Worm (Caenorhabditis elegans): ENCODE measurements around the gene C18E9.8.
A peak's percentile ranks its signal among the peaks of the same experiment; 100 is the strongest.

The C18E9.8 gene

DNA sequence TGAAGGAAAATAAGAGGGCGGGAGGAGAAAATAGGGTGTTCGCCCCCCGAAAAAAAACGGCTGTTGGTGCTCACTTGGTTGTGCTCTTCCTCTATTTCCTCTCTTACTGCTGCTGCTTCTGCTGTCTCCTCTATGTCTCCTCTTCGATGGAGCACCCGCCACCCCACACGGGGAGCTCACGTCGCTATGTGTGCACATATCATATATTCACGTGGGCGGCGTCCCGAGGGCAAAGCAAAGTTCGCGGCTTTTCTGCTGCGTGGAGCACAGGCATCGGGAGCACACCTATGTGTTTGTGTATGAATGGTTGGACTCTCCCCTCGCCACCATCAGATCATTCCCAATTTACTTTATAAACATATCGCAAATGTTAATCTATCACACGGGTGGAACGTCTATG lies 25.5 kb upstream of the C18E9.8 start (continued):
- no peak for TF ChIP-seq unc-30 (tag; optimal IDR thresholded peaks at IDR 0.05)
- peak; percentile 14 for TF ChIP-seq nhr-20 (tag; optimal IDR thresholded peaks at IDR 0.05)
- TF ChIP-seq efl-3 (GFP tag; optimal IDR thresholded peaks at IDR 0.05): no peak
- no peak for TF ChIP-seq ztf-4 (tag; optimal IDR thresholded peaks at IDR 0.05)
- no peak for TF ChIP-seq F16B12.6 (tag; optimal IDR thresholded peaks at IDR 0.05)
- no peak for TF ChIP-seq ceh-8 (GFP tag; optimal IDR thresholded peaks at IDR 0.05)
- TF ChIP-seq blmp-1 (tag; optimal IDR thresholded peaks at IDR 0.05): no peak
- no peak for TF ChIP-seq skn-1 (tag; optimal IDR thresholded peaks at IDR 0.05)
- no peak for TF ChIP-seq ceh-82 (tag; optimal IDR thresholded peaks at IDR 0.05)
- TF ChIP-seq lin-14 (GFP tag; optimal IDR thresholded peaks at IDR 0.05): peak; percentile 67
- no peak for TF ChIP-seq lir-3 (tag; optimal IDR thresholded peaks at IDR 0.05; ENCODE audit: poor library complexity)
- no peak for TF ChIP-seq grh-1 (GFP tag; IDR thresholded peaks at IDR 0.05)
- no peak for TF ChIP-seq lin-13 (GFP tag; optimal IDR thresholded peaks at IDR 0.05)
- no peak for TF ChIP-seq egl-27 (tag; optimal IDR thresholded peaks at IDR 0.05)
- TF ChIP-seq nhr-11 (tag; optimal IDR thresholded peaks at IDR 0.05): no peak
- TF ChIP-seq ces-1 (GFP tag; optimal IDR thresholded peaks at IDR 0.05): no peak
- no peak for TF ChIP-seq nhr-90 (tag; optimal IDR thresholded peaks at IDR 0.05; ENCODE audit: poor library complexity)
- TF ChIP-seq lin-15B (tag; optimal IDR thresholded peaks at IDR 0.05): no peak
- peak in 1 of 2 experiments; percentile 75 for TF ChIP-seq mdl-1 (tag; optimal IDR thresholded peaks at IDR 0.05)
- no peak for TF ChIP-seq C16A3.4 (tag; optimal IDR thresholded peaks at IDR 0.05)
- no peak for TF ChIP-seq rnt-1 (tag; optimal IDR thresholded peaks at IDR 0.05)
- no peak for TF ChIP-seq pax-3 (tag; optimal IDR thresholded peaks at IDR 0.05)
- no peak for TF ChIP-seq fkh-10 (GFP tag; optimal IDR thresholded peaks at IDR 0.05)
- TF ChIP-seq nhr-71 (tag; optimal IDR thresholded peaks at IDR 0.05): peak; percentile 49
- no peak for TF ChIP-seq ama-1 (optimal IDR thresholded peaks at IDR 0.05)
- no peak for TF ChIP-seq efl-1 (optimal IDR thresholded peaks at IDR 0.05)
- TF ChIP-seq efl-1 (GFP tag; optimal IDR thresholded peaks at IDR 0.05 in 1 of 2): peak in 1 of 2 experiments; percentile 93
- TF ChIP-seq pag-3 (tag; optimal IDR thresholded peaks at IDR 0.05; ENCODE audit: borderline replicate concordance, insufficient read depth): no peak
- no peak for TF ChIP-seq zip-4 (GFP tag; optimal IDR thresholded peaks at IDR 0.05)
- TF ChIP-seq tlp-1 (tag; optimal IDR thresholded peaks at IDR 0.05): no peak
- no peak for TF ChIP-seq mab-9 (GFP tag; IDR thresholded peaks at IDR 0.05)
- TF ChIP-seq ceh-90 (tag; optimal IDR thresholded peaks at IDR 0.05): no peak
- no peak for TF ChIP-seq fkh-4 (tag; optimal IDR thresholded peaks at IDR 0.05; ENCODE audit: borderline replicate concordance)
- no peak for TF ChIP-seq ztf-11 (tag; optimal IDR thresholded peaks at IDR 0.05)
- TF ChIP-seq nhr-19 (GFP tag; conservative IDR thresholded peaks at IDR 0.05): no peak
- peak in 1 of 2 experiments; percentile 0 for TF ChIP-seq lsy-2 (tag; optimal IDR thresholded peaks at IDR 0.05)
- no peak for TF ChIP-seq nhr-84 (tag; optimal IDR thresholded peaks at IDR 0.05)
- TF ChIP-seq swsn-7 (tag; optimal IDR thresholded peaks at IDR 0.05): peak; percentile 16
- TF ChIP-seq snu-23 (GFP tag; optimal IDR thresholded peaks at IDR 0.05): no peak
- no peak for TF ChIP-seq alr-1 (tag; optimal IDR thresholded peaks at IDR 0.05; ENCODE audit: borderline replicate concordance)
- TF ChIP-seq snpc-4 (tag; optimal IDR thresholded peaks at IDR 0.05): no peak
- no peak for TF ChIP-seq sox-4 (tag; optimal IDR thresholded peaks at IDR 0.05)
- TF ChIP-seq nhr-47 (tag; optimal IDR thresholded peaks at IDR 0.05): peak; percentile 19
- TF ChIP-seq hlh-4 (tag; optimal IDR thresholded peaks at IDR 0.05): no peak
- no peak for TF ChIP-seq nhr-28 (tag; optimal IDR thresholded peaks at IDR 0.05)
- TF ChIP-seq dpl-1 (GFP tag; optimal IDR thresholded peaks at IDR 0.05): no peak
- no peak for TF ChIP-seq unc-86 (tag; optimal IDR thresholded peaks at IDR 0.05)
- no peak for TF ChIP-seq mep-1 (tag; optimal IDR thresholded peaks at IDR 0.05)
- no peak for TF ChIP-seq elt-2 (tag; optimal IDR thresholded peaks at IDR 0.05)
- TF ChIP-seq Y116A8C.19 (tag; optimal IDR thresholded peaks at IDR 0.05; ENCODE audit: borderline replicate concordance): no peak
- no peak for TF ChIP-seq unc-130 (tag; optimal IDR thresholded peaks at IDR 0.05)
- no peak for TF ChIP-seq hlh-17 (GFP tag; optimal IDR thresholded peaks at IDR 0.05; ENCODE audit: borderline replicate concordance)
- TF ChIP-seq nhr-85 (tag): no peak

All from whole organism, L1 larva.